Fruit fly (Drosophila melanogaster): ENCODE results near the gene Cpr76Ba.

The Cpr76Ba gene

DNA sequence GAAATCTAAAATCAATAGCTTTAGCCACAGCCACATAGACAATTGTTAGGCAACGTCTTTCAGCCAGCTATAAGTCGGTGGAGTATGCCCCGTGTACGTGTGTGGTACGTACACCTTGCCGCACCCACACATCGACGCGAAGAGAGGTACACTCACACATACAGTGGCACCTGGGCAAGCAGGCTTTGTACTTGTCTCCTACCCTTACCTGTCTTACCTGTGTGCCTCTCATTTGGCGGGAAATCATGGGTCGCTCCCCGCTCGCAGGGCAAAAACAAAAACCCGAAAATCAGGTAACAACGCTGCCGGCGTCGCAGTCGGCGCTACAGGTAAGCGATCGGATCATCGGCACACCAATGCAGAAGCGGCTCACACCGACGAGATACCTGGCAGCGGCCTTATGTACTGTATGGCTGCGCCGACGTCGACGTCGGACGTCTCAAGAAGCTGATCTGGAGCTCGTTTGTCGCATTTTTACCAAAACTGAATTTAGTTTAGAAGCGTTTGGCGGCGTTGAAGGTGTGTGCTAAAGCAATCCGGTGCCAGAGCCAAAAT lies 44.1 kb upstream of the Cpr76Ba start (continued):
- TF ChIP-seq CG11456 (GFP tag; IDR thresholded peaks at IDR 0.05) (no peak), kni (GFP tag; optimal IDR thresholded peaks at IDR 0.05) (peak; percentile 96), Antp (GFP tag; optimal IDR thresholded peaks at IDR 0.05) (no peak), pros (GFP tag; optimal IDR thresholded peaks at IDR 0.05) (peak; percentile 85), stc (GFP tag; IDR thresholded peaks at IDR 0.05) (no peak), CG1832 (GFP tag; optimal IDR thresholded peaks at IDR 0.05) (no peak), CG2889 (GFP tag; IDR thresholded peaks at IDR 0.05) (no peak), CG15479 (GFP tag; optimal IDR thresholded peaks at IDR 0.05) (peak; percentile 44), CG4328 (GFP tag; optimal IDR thresholded peaks at IDR 0.05) (no peak), CG3407 (GFP tag; optimal IDR thresholded peaks at IDR 0.05) (no peak), E2f1 (GFP tag; IDR thresholded peaks at IDR 0.05) (peak; percentile 33; the same call in 1 of the 2 replicates), CG16863 (GFP tag; optimal IDR thresholded peaks at IDR 0.05) (no peak), CG12155 (GFP tag; optimal IDR thresholded peaks at IDR 0.05) (no peak), Jarid2 (GFP tag; optimal IDR thresholded peaks at IDR 0.05) (peak; percentile 31), CG9727 (GFP tag; optimal IDR thresholded peaks at IDR 0.05) (no peak), D (optimal IDR thresholded peaks at IDR 0.05) (peak; percentile 93), D (GFP tag; optimal IDR thresholded peaks at IDR 0.05) (no peak), CG13894 (tag; optimal IDR thresholded peaks at IDR 0.05) (peak; percentile 47), rib (GFP tag; IDR thresholded peaks at IDR 0.05) (no peak), ash1 (GFP tag; optimal IDR thresholded peaks at IDR 0.05) (no peak), Scr (GFP tag; IDR thresholded peaks at IDR 0.05; ENCODE audit: partially characterized antibody) (0 out of 2 replicates have a peak, but pooled peaks have one; percentile 25), jigr1 (GFP tag; IDR thresholded peaks at IDR 0.05) (no peak), nerfin-1 (tag; optimal IDR thresholded peaks at IDR 0.05) (no peak), CG6791 (GFP tag; IDR thresholded peaks at IDR 0.05; ENCODE audit: partially characterized antibody) (peak; percentile 45; the same call in 1 of the 3 replicates), fru (optimal IDR thresholded peaks at IDR 0.05) (no peak), CG18764 (GFP tag; optimal IDR thresholded peaks at IDR 0.05) (no peak), CG42726 (GFP tag; IDR thresholded peaks at IDR 0.05; ENCODE audit: partially characterized antibody) (peak; percentile 42; the same call in 1 of the 2 replicates), Mad (GFP tag; optimal IDR thresholded peaks at IDR 0.05) (no peak), CG11398 (GFP tag; optimal IDR thresholded peaks at IDR 0.05) (no peak), Chrac-16 (GFP tag; optimal IDR thresholded peaks at IDR 0.05) (no peak), eyg (GFP tag; optimal IDR thresholded peaks at IDR 0.05) (no peak), CG31365 (tag; optimal IDR thresholded peaks at IDR 0.05) (no peak), Sox102F (GFP tag; optimal IDR thresholded peaks at IDR 0.05) (no peak), twi (tag; optimal IDR thresholded peaks at IDR 0.05) (no peak), CG14050 (GFP tag; IDR thresholded peaks at IDR 0.05) (no peak), CG14965 (GFP tag; optimal IDR thresholded peaks at IDR 0.05; ENCODE audit: borderline replicate concordance) (no peak), dan (GFP tag; IDR thresholded peaks at IDR 0.05) (no peak), HLHmδ (GFP tag; optimal IDR thresholded peaks at IDR 0.05) (peak; percentile 37), Pdp1 (GFP tag; optimal IDR thresholded peaks at IDR 0.05) (peak in 1 of 2 experiments; percentile 55), CG12769 (tag; optimal IDR thresholded peaks at IDR 0.05) (peak; percentile 93), CG16813 (GFP tag; IDR thresholded peaks at IDR 0.05; ENCODE audit: partially characterized antibody) (0 out of 3 replicates have a peak, but pooled peaks have one; percentile 2), Med (GFP tag) (peak; percentile 84), CG2199 (GFP tag; IDR thresholded peaks at IDR 0.05) (peak; percentile 44; the same call in 1 of the 3 replicates), Ptx1 (GFP tag; IDR thresholded peaks at IDR 0.05) (no peak), Rfx (GFP tag; IDR thresholded peaks at IDR 0.05) (no peak), yki (optimal IDR thresholded peaks at IDR 0.05) (no peak), CG6683 (GFP tag; optimal IDR thresholded peaks at IDR 0.05) (no peak), Fer1 (GFP tag; optimal IDR thresholded peaks at IDR 0.05) (no peak), odd (GFP tag; optimal IDR thresholded peaks at IDR 0.05) (no peak), tap (tag; optimal IDR thresholded peaks at IDR 0.05) (no peak), ind (GFP tag; optimal IDR thresholded peaks at IDR 0.05) (no peak)

All from whole organism, embryonic.